Worm (Caenorhabditis elegans) whole organism, L1 larva: ENCODE data around the gene timm-17B.2.

ENCODE experiments used
- ces-1 ChIP-seq: fragments of 150-350 bp; optimal IDR thresholded peaks from 2 replicates; lab custom pipeline; 2014; ENCODE audit warnings: missing biosample characterization, missing genetic modification reagents, missing genetic modification characterization
- mdl-1 ChIP-seq, 2 experiments: fragments of 150-350 bp; optimal IDR thresholded peaks; 2 replicates each; lab custom pipeline; 2014 to 2017; ENCODE audit warnings: missing biosample characterization in 2 of 2, missing genetic modification characterization in 2 of 2, inconsistent platforms in 1 of 2
- unc-62 ChIP-seq: fragments of 150-350 bp; optimal IDR thresholded peaks from 2 replicates; lab custom pipeline; 2014; ENCODE audit warnings: missing biosample characterization, missing genetic modification reagents, missing genetic modification characterization

DNA sequence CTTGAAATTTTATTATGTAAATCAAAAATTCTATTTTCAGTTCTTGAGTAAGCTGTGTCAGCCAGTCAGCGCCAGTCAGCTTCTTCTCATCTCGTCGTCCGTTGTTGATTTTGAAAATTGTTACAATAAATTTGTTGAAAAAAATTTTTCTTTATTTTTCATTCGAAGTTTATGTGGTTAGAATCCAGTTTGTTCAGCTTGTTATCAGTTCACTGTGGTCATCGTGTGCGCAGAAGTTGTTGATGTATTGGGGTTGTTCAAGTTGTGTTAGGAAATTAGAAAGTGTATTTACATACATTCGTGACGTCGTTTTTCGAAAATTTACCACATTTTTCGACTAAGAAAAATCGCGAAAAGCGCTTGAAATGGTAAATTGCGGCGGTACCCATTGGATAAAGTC, 1.4 kb downstream of the timm-17B.2 start:
- no peak for TF ChIP-seq unc-62 (GFP tag; lab: Kevin White, UChicago)
- no peak for TF ChIP-seq mdl-1 (tag; optimal IDR thresholded peaks at IDR 0.05; lab: Kevin White, UChicago)
- TF ChIP-seq ces-1 (GFP tag; lab: Kevin White, UChicago), result no peak
